Worm (Caenorhabditis elegans) whole organism, L2 larva: ENCODE data around the gene dyf-2.

ENCODE experiments used
- C34F6.9 ChIP-seq: fragments of 150-350 bp; optimal IDR thresholded peaks from 2 replicates; lab custom pipeline; 2014; ENCODE audit warnings: missing biosample characterization, missing genetic modification characterization
- F13H6.1 ChIP-seq: sonication (generic microtip); optimal IDR thresholded peaks from 2 replicates; lab custom pipeline; 2016; ENCODE audit warnings: missing genetic modification characterization, missing compliant biosample characterization
- Y55F3AM.14 ChIP-seq: fragments of 200-800 bp; sonication (Bioruptor generic); optimal IDR thresholded peaks from 2 replicates; lab custom pipeline; 2018; ENCODE audit warnings: mild to moderate bottlenecking, missing genetic modification characterization, missing compliant biosample characterization
- ZK546.5 ChIP-seq: sonication (generic microtip); optimal IDR thresholded peaks from 2 replicates; lab custom pipeline; 2017; ENCODE audit warnings: missing biosample characterization, missing genetic modification characterization
- alr-1 ChIP-seq: fragments of 150-350 bp; optimal IDR thresholded peaks from 2 replicates; lab custom pipeline; 2014; ENCODE audit warnings: missing biosample characterization, missing genetic modification characterization
- blmp-1 ChIP-seq: sonication (generic microtip); optimal IDR thresholded peaks from 2 replicates; lab custom pipeline; 2017; ENCODE audit warnings: missing genetic modification characterization, mild to moderate bottlenecking, missing compliant biosample characterization, antibody characterized with exemption, moderate library complexity; ENCODE audit not compliant: insufficient read depth
- ceh-16 ChIP-seq: fragments of 150-350 bp; optimal IDR thresholded peaks from 2 replicates; lab custom pipeline; 2014; ENCODE audit warnings: missing biosample characterization, missing genetic modification characterization
- ceh-82 ChIP-seq: fragments of 150-350 bp; optimal IDR thresholded peaks from 2 replicates; lab custom pipeline; 2014; ENCODE audit warnings: missing biosample characterization, missing genetic modification characterization
- crh-2 ChIP-seq: sonication (generic microtip); optimal IDR thresholded peaks from 2 replicates; lab custom pipeline; 2017; ENCODE audit warnings: missing biosample characterization, missing genetic modification characterization
- elt-1 ChIP-seq: fragments of 150-350 bp; optimal IDR thresholded peaks from 2 replicates; lab custom pipeline; 2014; ENCODE audit warnings: missing biosample characterization, missing genetic modification characterization
- elt-3 ChIP-seq: sonication (generic microtip); optimal IDR thresholded peaks from 2 replicates; lab custom pipeline; 2017; ENCODE audit warnings: missing biosample characterization, missing genetic modification characterization
- fos-1 ChIP-seq: fragments of 150-350 bp; optimal IDR thresholded peaks from 2 replicates; lab custom pipeline; 2014; ENCODE audit warnings: missing biosample characterization, missing genetic modification characterization
- gmeb-1 ChIP-seq: fragments of 150-350 bp; optimal IDR thresholded peaks from 2 replicates; lab custom pipeline; 2014; ENCODE audit warnings: missing biosample characterization, missing genetic modification characterization
- lin-13 ChIP-seq: fragments of 150-350 bp; optimal IDR thresholded peaks from 2 replicates; lab custom pipeline; 2014; ENCODE audit warnings: missing biosample characterization, missing genetic modification reagents, missing genetic modification characterization
- lin-39 ChIP-seq: fragments of 150-350 bp; optimal IDR thresholded peaks from 2 replicates; lab custom pipeline; 2014; ENCODE audit warnings: missing biosample characterization, missing genetic modification reagents, missing genetic modification characterization
- lsy-2 ChIP-seq, 2 experiments: fragments of 150-350 bp in 1 of 2; sonication (generic microtip) in 1 of 2; optimal IDR thresholded peaks; 2 replicates each; lab custom pipeline; 2014 to 2017; ENCODE audit warnings: missing biosample characterization in 2 of 2, missing genetic modification characterization in 2 of 2
- mdl-1 ChIP-seq, 2 experiments: fragments of 150-350 bp in 1 of 2; sonication (generic microtip) in 1 of 2; optimal IDR thresholded peaks; 2 replicates each; lab custom pipeline; 2017; ENCODE audit warnings: missing biosample characterization in 2 of 2, missing genetic modification characterization in 2 of 2
- nhr-12 ChIP-seq: fragments of 150-350 bp; optimal IDR thresholded peaks from 2 replicates; lab custom pipeline; 2014; ENCODE audit warnings: missing biosample characterization, missing genetic modification characterization
- nhr-129 ChIP-seq: fragments of 150-350 bp; optimal IDR thresholded peaks from 2 replicates; lab custom pipeline; 2014; ENCODE audit warnings: missing biosample characterization, missing genetic modification characterization
- nhr-21 ChIP-seq: fragments of 150-350 bp; optimal IDR thresholded peaks from 2 replicates; lab custom pipeline; 2014; ENCODE audit warnings: missing biosample characterization, missing genetic modification characterization
- nhr-23 ChIP-seq: fragments of 150-350 bp; optimal IDR thresholded peaks from 2 replicates; lab custom pipeline; 2014; ENCODE audit warnings: missing biosample characterization, missing genetic modification reagents, missing genetic modification characterization
- nhr-237 ChIP-seq: fragments of 150-350 bp; optimal IDR thresholded peaks from 2 replicates; lab custom pipeline; 2014; ENCODE audit warnings: missing biosample characterization, missing genetic modification characterization
- nhr-6 ChIP-seq: fragments of 150-350 bp; optimal IDR thresholded peaks from 2 replicates; lab custom pipeline; 2014; ENCODE audit warnings: missing biosample characterization, missing genetic modification characterization
- sem-4 ChIP-seq: fragments of 150-350 bp; optimal IDR thresholded peaks from 2 replicates; lab custom pipeline; 2014; ENCODE audit warnings: missing biosample characterization, missing genetic modification reagents, missing genetic modification characterization
- skn-1 ChIP-seq: sonication (generic microtip); optimal IDR thresholded peaks from 2 replicates; lab custom pipeline; 2017; ENCODE audit warnings: missing biosample characterization, missing genetic modification characterization
- sma-9 ChIP-seq, 2 experiments: fragments of 150-350 bp in 1 of 2; sonication (generic microtip) in 1 of 2; optimal IDR thresholded peaks; 2 replicates each; lab custom pipeline; 2014 to 2016; ENCODE audit warnings: missing genetic modification characterization in 2 of 2, mild to moderate bottlenecking in 1 of 2, missing biosample characterization in 1 of 2, missing compliant biosample characterization in 1 of 2, missing genetic modification reagents in 1 of 2, moderate library complexity in 1 of 2
- unc-55 ChIP-seq: fragments of 150-350 bp; sonication (generic microtip); optimal IDR thresholded peaks from 3 replicates; lab custom pipeline; 2014; ENCODE audit warnings: missing biosample characterization, missing genetic modification reagents, missing genetic modification characterization
- unc-62 ChIP-seq: fragments of 150-350 bp; optimal IDR thresholded peaks from 2 replicates; lab custom pipeline; 2014; ENCODE audit warnings: missing biosample characterization, missing genetic modification reagents, missing genetic modification characterization
- zag-1 ChIP-seq: fragments of 150-350 bp; optimal IDR thresholded peaks from 2 replicates; lab custom pipeline; 2014; ENCODE audit warnings: missing biosample characterization, missing genetic modification characterization
- ztf-1 ChIP-seq: fragments of 200-800 bp; sonication (Bioruptor generic); conservative IDR thresholded peaks from 2 replicates; pipeline ENCODE4 v1.3.6; 2022; ENCODE audit warnings: missing genetic modification characterization, missing compliant biosample characterization

dyf-2 gene

DNA sequence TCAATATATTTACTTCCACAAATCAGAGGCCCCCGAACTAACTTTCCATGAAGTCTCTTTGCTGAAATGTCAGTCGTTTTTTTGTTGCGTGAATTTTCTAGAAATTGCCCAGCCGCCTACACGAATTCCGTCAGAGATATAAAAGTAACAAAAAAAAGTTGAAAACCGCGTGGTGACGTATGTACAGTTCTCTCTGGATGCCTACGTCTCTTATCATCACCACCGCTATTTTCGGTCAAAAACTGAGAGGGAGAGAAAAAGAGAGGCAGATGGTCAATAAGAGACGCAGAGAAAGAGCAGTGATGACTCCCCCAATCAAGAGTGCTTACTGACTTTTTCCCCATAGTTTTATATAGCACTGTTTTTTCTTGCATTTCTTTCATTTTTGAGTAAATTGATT, 7.8 kb upstream of the dyf-2 start (continued):
- TF ChIP-seq ceh-82 (no peak), unc-55 (GFP tag; lab: Kevin White, UChicago) (no peak), zag-1 (tag; lab: Kevin White, UChicago) (no peak), ZK546.5 (tag; lab: Kevin White, UChicago) (no peak), nhr-12 (tag; lab: Kevin White, UChicago) (no peak), ztf-1 (GFP tag; lab: Robert Waterston, UW) (no peak), mdl-1 (tag; optimal IDR thresholded peaks at IDR 0.05; lab: Kevin White, UChicago) (no peak)

DNA sequence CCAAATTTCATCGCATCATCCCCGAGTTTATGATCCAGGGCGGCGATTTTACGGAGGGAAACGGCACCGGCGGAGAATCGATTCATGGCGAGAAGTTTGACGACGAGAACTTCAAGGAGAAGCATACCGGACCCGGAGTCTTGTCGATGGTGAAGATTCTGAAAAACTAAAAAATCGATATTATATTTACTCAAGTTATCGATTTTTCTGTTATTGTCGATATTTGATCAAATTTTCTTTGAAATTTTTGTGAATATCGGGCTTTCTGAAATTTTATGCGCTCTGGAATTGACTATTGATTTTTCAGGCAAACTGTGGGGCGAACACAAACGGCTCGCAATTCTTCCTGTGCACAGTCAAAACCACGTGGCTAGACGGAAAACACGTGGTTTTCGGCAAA, 6.9 kb upstream of the dyf-2 start:
- TF ChIP-seq nhr-23 (tag; lab: Kevin White, UChicago) = no peak
- TF ChIP-seq elt-3 (tag; lab: Kevin White, UChicago) = no peak
- TF ChIP-seq elt-1 (tag; lab: Kevin White, UChicago) = no peak
- TF ChIP-seq lsy-2 (tag; optimal IDR thresholded peaks at IDR 0.05; lab: Kevin White, UChicago) = no peak
- no peak for TF ChIP-seq nhr-6
- TF ChIP-seq Y55F3AM.14 = no peak
- TF ChIP-seq ceh-16 (tag; lab: Kevin White, UChicago) = no peak

DNA sequence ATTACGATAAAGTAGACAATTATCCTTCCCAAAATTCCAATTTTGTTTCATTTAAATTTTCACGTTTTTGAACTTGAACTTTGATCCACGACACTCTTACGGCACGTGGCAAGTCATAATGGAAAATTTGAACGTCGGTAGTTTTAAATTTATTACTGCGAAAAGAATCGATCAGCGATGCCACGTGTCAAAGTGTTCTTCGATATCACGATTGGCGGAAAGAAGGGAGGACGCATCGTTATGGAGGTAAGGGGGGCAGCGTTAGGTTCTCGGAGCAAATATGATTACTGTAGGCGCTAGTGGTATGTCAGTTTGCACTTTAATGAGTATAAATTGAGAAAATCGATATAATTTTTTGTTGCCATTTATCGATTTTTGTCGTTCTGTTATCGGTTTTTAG, 6.3 kb upstream of the dyf-2 start, which contains the start of gene cyn-2:
TSS of gene cyn-2 (plus strand) at position 114 of the 400 bp plus-strand sequence.
- TF ChIP-seq unc-55 (GFP tag; lab: Kevin White, UChicago) = no peak
- TF ChIP-seq alr-1 (tag; lab: Kevin White, UChicago) = no peak
- no peak for TF ChIP-seq skn-1 (tag; lab: Kevin White, UChicago)
- no peak for TF ChIP-seq lin-13 (GFP tag; lab: Kevin White, UChicago)

DNA sequence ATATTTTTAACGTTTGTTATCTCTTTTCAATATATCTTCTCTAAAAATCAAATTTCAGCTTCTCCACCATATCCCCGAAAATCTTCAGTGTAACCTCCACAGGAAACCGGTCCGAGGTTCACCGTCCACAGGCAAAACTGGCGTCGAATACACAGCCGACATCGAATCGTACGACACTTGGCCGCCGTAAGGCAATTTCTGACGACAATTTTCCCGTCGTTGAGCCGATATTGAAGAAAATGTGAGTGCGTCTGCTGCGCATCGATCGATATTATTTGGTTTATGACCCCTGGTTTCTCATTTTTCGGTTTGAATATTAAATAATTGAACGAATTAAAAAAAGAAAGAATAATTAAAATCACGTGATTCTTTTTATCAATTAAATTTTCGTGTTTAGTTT, 966 bp upstream of the dyf-2 start, which contains the start of gene cul-2:
TSS of gene cul-2 (plus strand) at position 59 of the 400 bp plus-strand sequence.
- TF ChIP-seq lsy-2 (tag; optimal IDR thresholded peaks at IDR 0.05; lab: Kevin White, UChicago) (peak in 1 of 2 experiments; percentile 34), fos-1 (tag; lab: Kevin White, UChicago) (no peak), F13H6.1 (no peak), C34F6.9 (tag; lab: Kevin White, UChicago) (peak; percentile 46), nhr-129 (tag; lab: Kevin White, UChicago) (peak; percentile 32)

DNA sequence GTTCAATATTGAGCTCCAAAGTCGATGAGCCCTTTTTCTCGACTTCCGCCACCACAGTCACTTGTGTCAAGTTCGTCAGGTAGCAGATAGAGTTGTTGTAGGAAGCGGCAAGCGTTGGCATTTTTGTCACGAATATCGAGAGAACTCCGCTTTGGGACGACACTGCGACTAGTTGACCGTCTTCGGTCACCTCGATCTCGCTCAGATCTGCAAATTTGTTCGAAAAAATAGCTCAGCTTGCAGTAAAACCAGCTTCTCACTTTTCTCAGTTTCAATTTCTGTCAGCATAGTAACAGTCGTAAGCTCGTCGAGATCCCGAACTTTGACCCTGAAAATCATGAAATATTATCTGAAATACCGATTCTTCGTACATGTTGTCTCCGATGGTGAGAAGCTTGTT, 2.0 kb downstream of the dyf-2 start:
- TF ChIP-seq unc-62 (no peak), crh-2 (tag; lab: Kevin White, UChicago) (no peak), ztf-1 (GFP tag; lab: Robert Waterston, UW) (no peak), gmeb-1 (tag; lab: Kevin White, UChicago) (no peak), sem-4 (tag; lab: Kevin White, UChicago) (no peak), nhr-21 (no peak), nhr-12 (tag; lab: Kevin White, UChicago) (no peak), nhr-237 (tag; lab: Kevin White, UChicago) (no peak), mdl-1 (tag; optimal IDR thresholded peaks at IDR 0.05; lab: Kevin White, UChicago) (no peak), blmp-1 (tag; lab: Kevin White, UChicago) (no peak), lin-39 (tag; lab: Kevin White, UChicago) (no peak), skn-1 (tag; lab: Kevin White, UChicago) (no peak), nhr-23 (tag; lab: Kevin White, UChicago) (no peak)

DNA sequence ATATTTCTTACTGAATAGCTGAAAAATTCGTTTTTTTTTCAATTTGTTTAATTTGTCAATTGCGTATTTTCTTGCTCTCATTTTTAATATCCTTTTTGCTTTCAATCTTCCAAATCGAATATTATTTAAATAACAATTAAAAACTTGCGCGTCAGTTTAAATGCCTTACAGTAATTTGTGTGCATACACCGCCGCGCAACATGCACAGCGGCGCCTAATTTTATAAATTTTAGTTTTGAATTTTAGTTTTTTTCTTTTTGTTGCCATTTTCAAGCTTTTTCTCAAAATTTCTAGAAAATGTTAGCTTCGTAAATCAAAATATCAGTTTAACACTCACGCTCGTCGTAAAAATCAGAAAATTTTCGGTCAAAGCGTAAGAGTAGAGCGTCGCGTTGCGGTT, 3.0 kb downstream of the dyf-2 start:
- no peak for TF ChIP-seq zag-1 (tag; lab: Kevin White, UChicago)

DNA sequence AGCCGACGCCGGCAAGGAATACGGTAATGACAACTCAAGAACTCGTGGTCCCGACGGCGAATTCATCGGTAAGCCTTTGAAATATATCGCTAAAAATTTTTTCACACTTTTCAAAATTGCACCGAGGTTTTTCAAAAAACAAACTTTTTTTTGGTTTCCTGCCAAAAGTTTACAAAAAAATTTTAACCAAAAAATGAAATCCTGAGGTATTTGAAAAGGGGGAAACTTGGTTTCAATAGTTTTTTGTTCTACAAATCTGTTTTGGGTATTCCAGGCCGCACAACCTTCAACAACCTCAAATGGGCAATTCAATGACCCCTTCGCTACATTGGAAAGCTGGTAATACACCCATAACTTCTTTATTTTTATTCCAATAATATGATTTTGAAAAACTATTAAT, 4.2 kb downstream of the dyf-2 start:
- no peak for TF ChIP-seq sma-9 (GFP tag; optimal IDR thresholded peaks at IDR 0.05; lab: Kevin White, UChicago)
- TF ChIP-seq sma-9 (tag; optimal IDR thresholded peaks at IDR 0.05; lab: Kevin White, UChicago) = no peak
